Worm (Caenorhabditis elegans): ENCODE measurements around the gene cope-1.

ce11 chrIII:13381684-13382083 lies 44.4 kb upstream of the cope-1 start:
- TF ChIP-seq elt-3 (tag; optimal IDR thresholded peaks at IDR 0.05), result no peak
- no peak for TF ChIP-seq nhr-76 (tag; optimal IDR thresholded peaks at IDR 0.05)
- no peak for TF ChIP-seq lsy-2 (tag; optimal IDR thresholded peaks at IDR 0.05)
- no peak for TF ChIP-seq ceh-39 (tag; optimal IDR thresholded peaks at IDR 0.05)
- no peak for TF ChIP-seq sptf-1 (tag; optimal IDR thresholded peaks at IDR 0.05)
- TF ChIP-seq snpc-4 (tag; optimal IDR thresholded peaks at IDR 0.05), result no peak
- no peak for TF ChIP-seq unc-62 (GFP tag; optimal IDR thresholded peaks at IDR 0.05)
